Fruit fly (Drosophila melanogaster) whole organism, embryonic: ENCODE measurements around the gene eys.

Experiments
- ATbp ChIP-seq: fragments of 200-800 bp; sonication (Bioruptor generic); optimal IDR thresholded peaks from 2 replicates; lab custom pipeline; 2017; ENCODE audit warnings: missing biosample characterization, mild to moderate bottlenecking, missing genetic modification characterization, missing genetic modification reagents
- Ada2b ChIP-seq: fragments of 200-800 bp; sonication (Bioruptor generic); IDR thresholded peaks from 2 replicates; pipeline ENCODE4 v1.3.6; 2022; ENCODE audit warnings: missing biosample characterization, missing genetic modification characterization
- Adf1 ChIP-seq: fragments of 200-800 bp; sonication (Bioruptor generic); IDR thresholded peaks from 2 replicates; pipeline ENCODE4 v1.3.6; 2022; ENCODE audit warnings: missing biosample characterization, missing genetic modification characterization
- Awh ChIP-seq: fragments of 200-800 bp; sonication (Bioruptor generic); IDR thresholded peaks from 2 replicates; pipeline ENCODE4, ENCODE4 v1.3.6; 2022; ENCODE audit warnings: missing biosample characterization, missing genetic modification characterization
- CG10274 ChIP-seq: fragments of 200-800 bp; sonication (Bioruptor generic); optimal IDR thresholded peaks from 3 replicates; lab custom pipeline; 2017; ENCODE audit warnings: missing biosample characterization, mild to moderate bottlenecking, missing genetic modification characterization
- CG10321 ChIP-seq: fragments of 200-800 bp; sonication (Bioruptor generic); IDR thresholded peaks from 2 replicates; pipeline ENCODE4 v1.3.6; 2022; ENCODE audit warnings: missing biosample characterization, missing genetic modification characterization
- CG11247 ChIP-seq: fragments of 200-800 bp; sonication (Bioruptor generic); IDR thresholded peaks from 2 replicates; pipeline ENCODE4 v1.3.6; 2022; ENCODE audit warnings: missing biosample characterization, missing genetic modification characterization
- CG11723 ChIP-seq: fragments of 200-800 bp; sonication (Bioruptor generic); optimal IDR thresholded peaks from 2 replicates; lab custom pipeline; 2017; ENCODE audit warnings: missing biosample characterization, mild to moderate bottlenecking, missing genetic modification characterization
- CG12155 ChIP-seq: fragments of 200-800 bp; sonication (Bioruptor generic); optimal IDR thresholded peaks from 3 replicates; lab custom pipeline; 2016; ENCODE audit warnings: missing biosample characterization, missing genetic modification characterization
- CG12391 ChIP-seq: fragments of 200-800 bp; sonication (Bioruptor generic); optimal IDR thresholded peaks from 3 replicates; lab custom pipeline; 2018; ENCODE audit warnings: missing biosample characterization, mild to moderate bottlenecking, missing genetic modification characterization, moderate library complexity
- CG13624 ChIP-seq: fragments of 200-800 bp; sonication (Bioruptor generic); optimal IDR thresholded peaks from 2 replicates; lab custom pipeline; 2016; ENCODE audit warnings: missing biosample characterization, missing genetic modification characterization
- CG14965 ChIP-seq: fragments of 200-800 bp; sonication (Bioruptor generic); optimal IDR thresholded peaks from 2 replicates; lab custom pipeline; 2016; ENCODE audit warnings: missing biosample characterization, missing genetic modification characterization, borderline replicate concordance
- CG1647 ChIP-seq: fragments of 200-800 bp; sonication (Bioruptor generic); optimal IDR thresholded peaks from 3 replicates; lab custom pipeline; 2016; ENCODE audit warnings: missing biosample characterization, missing genetic modification characterization
- CG2678 ChIP-seq: fragments of 200-800 bp; sonication (Bioruptor generic); optimal IDR thresholded peaks from 3 replicates; lab custom pipeline; 2019; ENCODE audit warnings: missing biosample characterization, mild to moderate bottlenecking, missing genetic modification characterization, moderate library complexity
- CG32532 ChIP-seq: fragments of 200-800 bp; sonication (Bioruptor generic); IDR thresholded peaks from 2 replicates; pipeline ENCODE4 v1.3.6; 2022; ENCODE audit warnings: missing biosample characterization, missing genetic modification characterization
- CG32767 ChIP-seq: fragments of 200-800 bp; sonication (Bioruptor generic); IDR thresholded peaks from 2 replicates; pipeline ENCODE4 v1.3.6; 2022; ENCODE audit warnings: missing biosample characterization, missing genetic modification characterization
- CG4360 ChIP-seq: fragments of 200-800 bp; sonication (Bioruptor generic); IDR thresholded peaks from 2 replicates; pipeline ENCODE4 v1.3.6; 2022; ENCODE audit warnings: missing biosample characterization, missing genetic modification characterization
- CG6765 ChIP-seq: fragments of 200-800 bp; sonication (Bioruptor generic); optimal IDR thresholded peaks from 3 replicates; lab custom pipeline; 2017; ENCODE audit warnings: missing biosample characterization, mild to moderate bottlenecking, missing genetic modification characterization
- CG7839 ChIP-seq: fragments of 200-800 bp; sonication (Bioruptor generic); optimal IDR thresholded peaks from 3 replicates; lab custom pipeline; 2018; ENCODE audit warnings: missing biosample characterization, mild to moderate bottlenecking, missing genetic modification characterization, moderate library complexity
- CG8281 ChIP-seq: fragments of 200-800 bp; sonication (Bioruptor generic); optimal IDR thresholded peaks from 2 replicates; lab custom pipeline; 2018; ENCODE audit warnings: missing biosample characterization, mild to moderate bottlenecking, missing genetic modification characterization, moderate library complexity
- CG8388 ChIP-seq: fragments of 200-800 bp; sonication (Bioruptor generic); optimal IDR thresholded peaks from 2 replicates; lab custom pipeline; 2019; ENCODE audit warnings: missing biosample characterization, mild to moderate bottlenecking, missing genetic modification characterization, moderate library complexity
- Dip3 ChIP-seq: fragments of 200-800 bp; sonication (Bioruptor generic); optimal IDR thresholded peaks from 3 replicates; lab custom pipeline; 2016; ENCODE audit warnings: missing biosample characterization, missing genetic modification characterization
- Hr78 ChIP-seq, 2 experiments: fragments of 200-800 bp in 1 of 2; fragments of >200 bp in 1 of 2; sonication (Bioruptor generic) in 1 of 2; optimal IDR thresholded peaks; 2 replicates each; lab custom pipeline; 2017 to 2019; ENCODE audit warnings: missing biosample characterization in 2 of 2, missing genetic modification characterization in 2 of 2, mild to moderate bottlenecking in 1 of 2, moderate library complexity in 1 of 2
- MESR4 ChIP-seq: fragments of 200-800 bp; sonication (Bioruptor generic); optimal IDR thresholded peaks from 2 replicates; lab custom pipeline; 2018; ENCODE audit warnings: missing biosample characterization, mild to moderate bottlenecking, missing genetic modification characterization, moderate library complexity
- NFAT ChIP-seq: fragments of 200-800 bp; sonication (Bioruptor generic); IDR thresholded peaks from 2 replicates; pipeline ENCODE4 v1.3.6; 2022; ENCODE audit warnings: missing biosample characterization, missing genetic modification characterization
- Poxn ChIP-seq: fragments of 200-800 bp; sonication (Bioruptor generic); IDR thresholded peaks from 2 replicates; pipeline ENCODE4 v1.3.6; 2022; ENCODE audit warnings: missing biosample characterization, missing genetic modification characterization
- Ravus ChIP-seq: fragments of 200-800 bp; sonication (Bioruptor generic); IDR thresholded peaks from 2 replicates; pipeline ENCODE4 v1.3.6; 2022; ENCODE audit warnings: missing biosample characterization, missing genetic modification characterization
- Scr ChIP-seq: fragments of 200-800 bp; sonication (Bioruptor generic); IDR thresholded peaks from 2 replicates; pipeline ENCODE4 v1.3.6; 2022; ENCODE audit warnings: missing biosample characterization, missing genetic modification characterization; ENCODE audit not compliant: partially characterized antibody
- Sin3A ChIP-seq: fragments of >200 bp; optimal IDR thresholded peaks from 2 replicates; lab custom pipeline; 2018
- Six4 ChIP-seq: fragments of 200-800 bp; sonication (Bioruptor generic); optimal IDR thresholded peaks from 2 replicates; lab custom pipeline; 2016; ENCODE audit warnings: missing biosample characterization, missing genetic modification characterization
- Sry-δ ChIP-seq: fragments of 200-800 bp; sonication (Bioruptor generic); optimal IDR thresholded peaks from 2 replicates; lab custom pipeline; 2016; ENCODE audit warnings: missing biosample characterization, missing genetic modification characterization
- ac ChIP-seq: fragments of 200-800 bp; sonication (Bioruptor generic); optimal IDR thresholded peaks from 3 replicates; lab custom pipeline; 2017; ENCODE audit warnings: missing biosample characterization, mild to moderate bottlenecking, missing genetic modification characterization
- ato ChIP-seq: fragments of 200-800 bp; sonication (Bioruptor generic); IDR thresholded peaks from 2 replicates; pipeline ENCODE4 v1.3.6; 2022; ENCODE audit warnings: missing biosample characterization, missing genetic modification characterization; ENCODE audit not compliant: partially characterized antibody
- crol ChIP-seq: fragments of 200-800 bp; sonication (Bioruptor generic); IDR thresholded peaks from 2 replicates; pipeline ENCODE4 v1.3.6; 2022; ENCODE audit warnings: missing biosample characterization, missing genetic modification characterization
- dan ChIP-seq: fragments of 200-800 bp; sonication (Bioruptor generic); IDR thresholded peaks from 2 replicates; pipeline ENCODE4 v1.3.6; 2022; ENCODE audit warnings: missing biosample characterization, missing genetic modification characterization
- en ChIP-seq: fragments of 200-800 bp; sonication (Bioruptor generic); optimal IDR thresholded peaks from 2 replicates; lab custom pipeline; 2016; ENCODE audit warnings: missing biosample characterization, missing genetic modification characterization
- grn ChIP-seq: fragments of 200-800 bp; sonication (Bioruptor generic); optimal IDR thresholded peaks from 3 replicates; lab custom pipeline; 2017; ENCODE audit warnings: missing biosample characterization, missing genetic modification characterization
- h ChIP-seq: fragments of >200 bp; optimal IDR thresholded peaks from 2 replicates; lab custom pipeline; 2017
- klu ChIP-seq: fragments of 200-800 bp; sonication (Bioruptor generic); IDR thresholded peaks from 2 replicates; pipeline ENCODE4 v1.3.6; 2022; ENCODE audit warnings: missing biosample characterization, missing genetic modification characterization
- knrl ChIP-seq: fragments of 200-800 bp; sonication (Bioruptor generic); IDR thresholded peaks from 3 replicates; pipeline ENCODE4 v1.3.6; 2022; ENCODE audit warnings: missing biosample characterization, missing genetic modification characterization; ENCODE audit not compliant: partially characterized antibody
- lola ChIP-seq, 3 experiments: fragments of >200 bp in 2 of 3; fragments of 200-800 bp in 1 of 3; sonication (Bioruptor generic) in 1 of 3; optimal IDR thresholded peaks; 2 replicates each; lab custom pipeline; 2017 to 2019; ENCODE audit warnings: missing biosample characterization in 3 of 3, missing genetic modification characterization in 3 of 3, mild to moderate bottlenecking in 1 of 3, moderate library complexity in 1 of 3
- mam ChIP-seq: fragments of 200-800 bp; sonication (Bioruptor generic); optimal IDR thresholded peaks from 3 replicates; lab custom pipeline; 2016; ENCODE audit warnings: missing biosample characterization, missing genetic modification characterization
- odd ChIP-seq: fragments of 200-800 bp; sonication (Bioruptor generic); optimal IDR thresholded peaks from 2 replicates; lab custom pipeline; 2017; ENCODE audit warnings: missing biosample characterization, mild to moderate bottlenecking, missing genetic modification characterization
- pnt ChIP-seq: fragments of 200-800 bp; sonication (Bioruptor generic); optimal IDR thresholded peaks from 3 replicates; lab custom pipeline; 2016; ENCODE audit warnings: missing biosample characterization, missing genetic modification characterization
- psq ChIP-seq: fragments of 200-800 bp; sonication (Bioruptor generic); optimal IDR thresholded peaks from 2 replicates; lab custom pipeline; 2017; ENCODE audit warnings: missing biosample characterization, missing genetic modification characterization
- schlank ChIP-seq: fragments of 200-800 bp; sonication (Bioruptor generic); optimal IDR thresholded peaks from 2 replicates; lab custom pipeline; 2018; ENCODE audit warnings: missing biosample characterization, mild to moderate bottlenecking, missing genetic modification characterization
- slbo ChIP-seq: fragments of 200-800 bp; sonication (Bioruptor generic); IDR thresholded peaks from 2 replicates; pipeline ENCODE4 v1.3.6; 2022; ENCODE audit warnings: missing biosample characterization, missing genetic modification characterization
- vfl ChIP-seq: fragments of 200-800 bp; sonication (Bioruptor generic); optimal IDR thresholded peaks from 2 replicates; lab custom pipeline; 2016; ENCODE audit warnings: missing biosample characterization, missing genetic modification characterization
- z ChIP-seq: fragments of 200-800 bp; sonication (Bioruptor generic); IDR thresholded peaks from 3 replicates; pipeline ENCODE4 v1.3.6; 2022; ENCODE audit warnings: missing biosample characterization, missing genetic modification characterization

Gene eys

dm6 chr2L:2373818-2374746, 62.6 kb downstream of the eys start, which contains the start of the genes CG3609 and CG15390 (continued):
- TF ChIP-seq knrl (GFP tag; lab: Robert Waterston, UW) (no peak; the same call in 2 of the 3 replicates), Hr78 (GFP tag; optimal IDR thresholded peaks at IDR 0.05; lab: Kevin White, UChicago) (peak in 1 of 2 experiments; percentile 39), vfl (GFP tag; lab: Kevin White, UChicago) (peak; percentile 91), CG4360 (GFP tag; lab: Robert Waterston, UW) (no peak), slbo (GFP tag; lab: Robert Waterston, UW) (peak; percentile 93), CG13624 (GFP tag; lab: Kevin White, UChicago) (peak; percentile 96), Awh (peak; percentile 74), Poxn (peak; percentile 63), pnt (peak; percentile 67), CG11723 (peak; percentile 68), ato (GFP tag; lab: Robert Waterston, UW) (no peak), ac (GFP tag; lab: Kevin White, UChicago) (no peak), CG32532 (GFP tag; lab: Robert Waterston, UW) (peak; percentile 91), klu (GFP tag; lab: Robert Waterston, UW) (no peak), grn (peak; percentile 40), CG12391 (tag; lab: Kevin White, UChicago) (peak; percentile 78), CG6765 (GFP tag; lab: Kevin White, UChicago) (no peak), CG10321 (GFP tag; lab: Robert Waterston, UW) (0 out of 2 replicates have a peak, but pooled peaks have one; percentile 13), odd (GFP tag; lab: Kevin White, UChicago) (peak; percentile 3), z (GFP tag; lab: Robert Waterston, UW) (0 out of 3 replicates have a peak, but pooled peaks have one; percentile 11), crol (GFP tag; lab: Robert Waterston, UW) (no peak), CG11247 (GFP tag; lab: Robert Waterston, UW) (peak; percentile 83), CG2678 (tag; lab: Kevin White, UChicago) (peak; percentile 66), MESR4 (peak; percentile 72), CG14965 (peak; percentile 65), Scr (peak; percentile 16; the same call in 1 of the 2 replicates), mam (GFP tag; lab: Kevin White, UChicago) (peak; percentile 89), en (GFP tag; lab: Kevin White, UChicago) (peak; percentile 79), Ada2b (GFP tag; lab: Robert Waterston, UW) (peak; percentile 74), lola (GFP tag; optimal IDR thresholded peaks at IDR 0.05; lab: Kevin White, UChicago) (peak in 1 of 3 experiments; percentile 46), CG8388 (peak; percentile 31), CG7839 (tag; lab: Kevin White, UChicago) (peak; percentile 64), psq (GFP tag; lab: Kevin White, UChicago) (peak; percentile 12), Dip3 (peak; percentile 81), CG12155 (GFP tag; lab: Kevin White, UChicago) (peak; percentile 86), Sry-δ (GFP tag; lab: Kevin White, UChicago) (peak; percentile 66), CG10274 (GFP tag; lab: Kevin White, UChicago) (no peak), Sin3A (peak; percentile 4), ATbp (GFP tag; lab: Kevin White, UChicago) (peak; percentile 62), Adf1 (GFP tag; lab: Robert Waterston, UW) (peak; percentile 52; the same call in 1 of the 2 replicates), schlank (tag; lab: Kevin White, UChicago) (peak; percentile 92), CG32767 (GFP tag; lab: Robert Waterston, UW) (peak; percentile 62), Six4 (peak; percentile 64), CG8281 (tag; lab: Kevin White, UChicago) (no peak), CG1647 (GFP tag; lab: Kevin White, UChicago) (peak; percentile 85), Ravus (GFP tag; lab: Robert Waterston, UW) (no peak; the same call in 1 of the 2 replicates), dan (GFP tag; lab: Robert Waterston, UW) (no peak), h (lab: Kevin White, UChicago) (no peak), NFAT (GFP tag; lab: Robert Waterston, UW) (peak; percentile 99)
